Worm (Caenorhabditis elegans) whole organism, L1 larva: ENCODE measurements around the gene dpy-10.

Experiments
- C04F5.9 ChIP-seq: sonication (generic microtip); optimal IDR thresholded peaks from 2 replicates; lab custom pipeline; 2016; ENCODE audit warnings: missing genetic modification characterization, missing compliant biosample characterization
- C16A3.4 ChIP-seq: fragments of 150-350 bp; optimal IDR thresholded peaks from 2 replicates; lab custom pipeline; 2014; ENCODE audit warnings: missing biosample characterization, missing genetic modification characterization
- C34B4.2 ChIP-seq: sonication (generic microtip); optimal IDR thresholded peaks from 2 replicates; lab custom pipeline; 2017; ENCODE audit warnings: mild to moderate bottlenecking, missing genetic modification characterization, missing compliant biosample characterization
- Y116A8C.19 ChIP-seq: sonication (generic microtip); optimal IDR thresholded peaks from 2 replicates; lab custom pipeline; 2016; ENCODE audit warnings: missing compliant biosample characterization, missing genetic modification characterization, borderline replicate concordance
- aha-1 ChIP-seq: fragments of 150-350 bp; optimal IDR thresholded peaks from 2 replicates; lab custom pipeline; 2014; ENCODE audit warnings: missing biosample characterization, missing genetic modification characterization
- aly-2 ChIP-seq: fragments of 150-350 bp; optimal IDR thresholded peaks from 2 replicates; lab custom pipeline; 2014; ENCODE audit warnings: missing biosample characterization, missing genetic modification characterization
- blmp-1 ChIP-seq: fragments of 150-350 bp; optimal IDR thresholded peaks from 2 replicates; lab custom pipeline; 2014; ENCODE audit warnings: missing biosample characterization, missing genetic modification characterization
- ceh-82 ChIP-seq, 3 experiments: fragments of 150-350 bp in 1 of 3; sonication (generic microtip) in 2 of 3; optimal IDR thresholded peaks; 2 replicates each; lab custom pipeline; 2014 to 2017; ENCODE audit warnings: missing biosample characterization in 3 of 3, missing genetic modification characterization in 3 of 3
- dpl-1 ChIP-seq, 3 experiments: fragments of 150-350 bp in 2 of 3; sonication (generic microtip) in 1 of 3; optimal IDR thresholded peaks; 2 replicates each; lab custom pipeline; 2014 to 2017; ENCODE audit warnings: missing biosample characterization in 3 of 3, missing genetic modification characterization in 3 of 3, missing genetic modification reagents in 3 of 3
- dsc-1 ChIP-seq: sonication (generic microtip); optimal IDR thresholded peaks from 2 replicates; lab custom pipeline; 2016; ENCODE audit warnings: mild to moderate bottlenecking, missing genetic modification characterization, missing compliant biosample characterization
- efl-1 ChIP-seq, 4 experiments: fragments of 150-350 bp; optimal IDR thresholded peaks in 3 of 4; peaks in 1 of 4; 1 replicate in 1 of 4; 2 replicates in 3 of 4; lab custom pipeline; 2014; ENCODE audit warnings: missing biosample characterization in 2 of 4, missing genetic modification characterization in 2 of 4, missing genetic modification reagents in 2 of 4
- efl-3 ChIP-seq: fragments of 200-800 bp; sonication (Bioruptor generic); optimal IDR thresholded peaks from 2 replicates; lab custom pipeline; 2018; ENCODE audit warnings: mild to moderate bottlenecking, missing genetic modification characterization, missing compliant biosample characterization
- egl-13 ChIP-seq: sonication (generic microtip); optimal IDR thresholded peaks from 2 replicates; lab custom pipeline; 2016; ENCODE audit warnings: missing genotype, missing genetic modification reagents, missing genetic modification characterization, missing compliant biosample characterization
- elt-2 ChIP-seq: sonication (generic microtip); optimal IDR thresholded peaks from 2 replicates; lab custom pipeline; 2016; ENCODE audit warnings: missing genetic modification characterization, mild to moderate bottlenecking, inconsistent platforms, missing compliant biosample characterization, missing genetic modification reagents
- fkh-10 ChIP-seq: sonication (generic microtip); optimal IDR thresholded peaks from 2 replicates; lab custom pipeline; 2017; ENCODE audit warnings: missing biosample characterization, missing genetic modification reagents, missing genetic modification characterization
- irx-1 ChIP-seq: sonication (generic microtip); optimal IDR thresholded peaks from 2 replicates; lab custom pipeline; 2016; ENCODE audit warnings: missing genetic modification characterization, missing compliant biosample characterization
- isw-1 ChIP-seq: fragments of 200-800 bp; sonication (Bioruptor generic); IDR thresholded peaks from 2 replicates; pipeline ENCODE4 v1.3.6; 2022; ENCODE audit warnings: missing genetic modification characterization, missing compliant biosample characterization
- lin-14 ChIP-seq: fragments of 200-800 bp; sonication (Bioruptor generic); optimal IDR thresholded peaks from 2 replicates; lab custom pipeline; 2018; ENCODE audit warnings: mild to moderate bottlenecking, missing genetic modification characterization, moderate library complexity, missing compliant biosample characterization
- lin-35 ChIP-seq, 2 experiments: fragments of 150-350 bp; optimal IDR thresholded peaks; 2 replicates each; lab custom pipeline; 2014; ENCODE audit warnings: missing biosample characterization in 2 of 2, missing genetic modification characterization in 2 of 2, missing genetic modification reagents in 2 of 2
- lir-3 ChIP-seq: sonication (generic microtip); optimal IDR thresholded peaks from 2 replicates; lab custom pipeline; 2016; ENCODE audit warnings: mild to moderate bottlenecking, missing genetic modification characterization, moderate library complexity, missing compliant biosample characterization; ENCODE audit not compliant: poor library complexity
- lsy-2 ChIP-seq, 2 experiments: fragments of 150-350 bp; optimal IDR thresholded peaks; 2 replicates each; lab custom pipeline; 2014; ENCODE audit warnings: missing biosample characterization in 2 of 2, missing genetic modification characterization in 2 of 2
- mdl-1 ChIP-seq, 2 experiments: fragments of 150-350 bp; optimal IDR thresholded peaks; 2 replicates each; lab custom pipeline; 2014 to 2017; ENCODE audit warnings: missing biosample characterization in 2 of 2, missing genetic modification characterization in 2 of 2, inconsistent platforms in 1 of 2
- mep-1 ChIP-seq: fragments of 150-350 bp; optimal IDR thresholded peaks from 2 replicates; lab custom pipeline; 2014; ENCODE audit warnings: missing biosample characterization, missing genetic modification characterization
- nhr-19 ChIP-seq: fragments of 200-800 bp; sonication (Bioruptor generic); conservative IDR thresholded peaks from 2 replicates; pipeline ENCODE4 v1.3.6; 2022; ENCODE audit warnings: missing genetic modification characterization, missing compliant biosample characterization
- nhr-20 ChIP-seq: sonication (generic microtip); optimal IDR thresholded peaks from 2 replicates; lab custom pipeline; 2016; ENCODE audit warnings: mild to moderate bottlenecking, missing genetic modification characterization, missing compliant biosample characterization
- nhr-47 ChIP-seq: sonication (generic microtip); optimal IDR thresholded peaks from 2 replicates; lab custom pipeline; 2016; ENCODE audit warnings: mild to moderate bottlenecking, missing genetic modification characterization, moderate library complexity, missing compliant biosample characterization
- nhr-71 ChIP-seq: sonication (generic microtip); optimal IDR thresholded peaks from 2 replicates; lab custom pipeline; 2016; ENCODE audit warnings: mild to moderate bottlenecking, missing genetic modification characterization, moderate library complexity, missing compliant biosample characterization
- nhr-77 ChIP-seq: fragments of 150-350 bp; optimal IDR thresholded peaks from 2 replicates; lab custom pipeline; 2014; ENCODE audit warnings: missing biosample characterization, missing genetic modification characterization
- nhr-90 ChIP-seq: sonication (generic microtip); optimal IDR thresholded peaks from 2 replicates; lab custom pipeline; 2016; ENCODE audit warnings: mild to moderate bottlenecking, missing genetic modification characterization, missing compliant biosample characterization; ENCODE audit not compliant: poor library complexity
- pqm-1 ChIP-seq: sonication (generic microtip); optimal IDR thresholded peaks from 3 replicates; lab custom pipeline; 2017; ENCODE audit warnings: missing biosample characterization, missing genetic modification characterization
- rnt-1 ChIP-seq: sonication (generic microtip); optimal IDR thresholded peaks from 2 replicates; lab custom pipeline; 2016; ENCODE audit warnings: mild to moderate bottlenecking, missing genetic modification characterization, moderate library complexity, missing compliant biosample characterization
- skn-1 ChIP-seq: fragments of 150-350 bp; optimal IDR thresholded peaks from 2 replicates; lab custom pipeline; 2014; ENCODE audit warnings: missing biosample characterization, missing genetic modification characterization
- snpc-4 ChIP-seq: fragments of 150-350 bp; optimal IDR thresholded peaks from 2 replicates; lab custom pipeline; 2014; ENCODE audit warnings: missing biosample characterization, missing genetic modification characterization
- snu-23 ChIP-seq: sonication (generic microtip); optimal IDR thresholded peaks from 2 replicates; lab custom pipeline; 2016; ENCODE audit warnings: missing genetic modification characterization, missing compliant biosample characterization
- sox-4 ChIP-seq: sonication (generic microtip); optimal IDR thresholded peaks from 2 replicates; lab custom pipeline; 2016; ENCODE audit warnings: missing genetic modification characterization, missing compliant biosample characterization
- sptf-1 ChIP-seq: fragments of 150-350 bp; optimal IDR thresholded peaks from 2 replicates; lab custom pipeline; 2014; ENCODE audit warnings: missing biosample characterization, missing genetic modification characterization
- swsn-7 ChIP-seq: sonication (generic microtip); optimal IDR thresholded peaks from 2 replicates; lab custom pipeline; 2016; ENCODE audit warnings: missing genetic modification characterization, missing compliant biosample characterization
- tlp-1 ChIP-seq: fragments of 150-350 bp; optimal IDR thresholded peaks from 2 replicates; lab custom pipeline; 2014; ENCODE audit warnings: missing biosample characterization, missing genetic modification characterization
- unc-130 ChIP-seq: fragments of 150-350 bp; optimal IDR thresholded peaks from 2 replicates; lab custom pipeline; 2017; ENCODE audit warnings: missing biosample characterization, missing genetic modification characterization, inconsistent platforms
- unc-62 ChIP-seq: fragments of 150-350 bp; optimal IDR thresholded peaks from 2 replicates; lab custom pipeline; 2014; ENCODE audit warnings: missing biosample characterization, missing genetic modification reagents, missing genetic modification characterization
- unc-86 ChIP-seq: sonication (generic microtip); optimal IDR thresholded peaks from 2 replicates; lab custom pipeline; 2016; ENCODE audit warnings: missing genetic modification characterization, missing compliant biosample characterization
- vab-15 ChIP-seq: sonication (generic microtip); optimal IDR thresholded peaks from 2 replicates; lab custom pipeline; 2017; ENCODE audit warnings: missing genotype, mild to moderate bottlenecking, missing genetic modification characterization, missing compliant biosample characterization
- xbp-1 ChIP-seq: sonication (generic microtip); optimal IDR thresholded peaks from 2 replicates; lab custom pipeline; 2016; ENCODE audit warnings: missing genetic modification characterization, missing compliant biosample characterization
- zip-4 ChIP-seq: fragments of 200-800 bp; sonication (Bioruptor generic); optimal IDR thresholded peaks from 2 replicates; lab custom pipeline; 2018; ENCODE audit warnings: mild to moderate bottlenecking, missing genetic modification characterization, moderate library complexity, missing compliant biosample characterization

The dpy-10 gene

ce11 chrII:6733718-6734117 is 21.7 kb upstream of the dpy-10 start, which contains the start of gene T14B4.9:
Gene T14B4.9 (minus strand): TSS chrII:6733818.
- TF ChIP-seq unc-62, result no peak
- TF ChIP-seq irx-1 (tag; lab: Kevin White, UChicago), result no peak
- no peak for TF ChIP-seq nhr-20 (tag; lab: Kevin White, UChicago)
- no peak for TF ChIP-seq swsn-7 (tag; lab: Kevin White, UChicago)
- no peak for TF ChIP-seq sox-4 (tag; lab: Kevin White, UChicago)
- TF ChIP-seq sptf-1 (tag; lab: Kevin White, UChicago), result no peak
- TF ChIP-seq C16A3.4 (tag; lab: Kevin White, UChicago), result no peak
- TF ChIP-seq, all 84 proteins: peak for 0

ce11 chrII:6729331-6729730 is 17.3 kb upstream of the dpy-10 start, which contains the start of gene T14B4.8:
Gene T14B4.8 (minus strand): TSS chrII:6729390.
- TF ChIP-seq lin-35 (GFP tag; optimal IDR thresholded peaks at IDR 0.05; lab: Kevin White, UChicago) (peak in 1 of 2 experiments; percentile 11), C04F5.9 (no peak), lir-3 (tag; lab: Kevin White, UChicago) (no peak), efl-1 (optimal IDR thresholded peaks at IDR 0.05; lab: Kevin White, UChicago) (peak; percentile 13 to 41), efl-1 (GFP tag; optimal IDR thresholded peaks at IDR 0.05 in 1 of 2; lab: Kevin White, UChicago) (peak in 1 of 2 experiments; percentile 50), elt-2 (tag; lab: Kevin White, UChicago) (no peak), ceh-82 (tag; optimal IDR thresholded peaks at IDR 0.05; lab: Kevin White, UChicago) (peak in 1 of 3 experiments; percentile 32), zip-4 (GFP tag; lab: Kevin White, UChicago) (no peak), lin-14 (peak; percentile 69), isw-1 (GFP tag; lab: Robert Waterston, UW) (peak; percentile 6; the same call in 1 of the 2 replicates), dpl-1 (GFP tag; optimal IDR thresholded peaks at IDR 0.05; lab: Kevin White, UChicago) (no peak), lsy-2 (tag; optimal IDR thresholded peaks at IDR 0.05; lab: Kevin White, UChicago) (peak in 1 of 2 experiments; percentile 27), pqm-1 (no peak), nhr-90 (no peak), skn-1 (tag; lab: Kevin White, UChicago) (no peak), fkh-10 (GFP tag; lab: Kevin White, UChicago) (peak; percentile 33), aly-2 (no peak), nhr-71 (tag; lab: Kevin White, UChicago) (peak; percentile 33), rnt-1 (tag; lab: Kevin White, UChicago) (peak; percentile 17)

- TF ChIP-seq efl-1 (optimal IDR thresholded peaks at IDR 0.05; lab: Kevin White, UChicago) (no peak), efl-1 (GFP tag; optimal IDR thresholded peaks at IDR 0.05 in 1 of 2; lab: Kevin White, UChicago) (no peak), efl-3 (no peak), unc-130 (no peak), lin-14 (peak; percentile 32), unc-86 (tag; lab: Kevin White, UChicago) (no peak), dsc-1 (peak; percentile 52), aha-1 (tag; lab: Kevin White, UChicago) (no peak), blmp-1 (tag; lab: Kevin White, UChicago) (no peak), vab-15 (no peak), C34B4.2 (tag; lab: Kevin White, UChicago) (no peak), egl-13 (tag; lab: Kevin White, UChicago) (no peak)
These were observed 14.8 kb upstream of the dpy-10 start for ce11 chrII:6726814-6727213.

ce11 chrII:6721581-6721980 is 9.6 kb upstream of the dpy-10 start:
- TF ChIP-seq snu-23 (GFP tag; lab: Kevin White, UChicago) (peak; percentile 62), snpc-4 (no peak), nhr-77 (tag; lab: Kevin White, UChicago) (peak; percentile 45), mdl-1 (tag; optimal IDR thresholded peaks at IDR 0.05; lab: Kevin White, UChicago) (no peak), dsc-1 (peak; percentile 55), mep-1 (tag; lab: Kevin White, UChicago) (peak; percentile 1), xbp-1 (tag; lab: Kevin White, UChicago) (peak; percentile 26), efl-1 (optimal IDR thresholded peaks at IDR 0.05; lab: Kevin White, UChicago) (peak in 1 of 2 experiments; percentile 31), efl-1 (GFP tag; optimal IDR thresholded peaks at IDR 0.05 in 1 of 2; lab: Kevin White, UChicago) (peak; percentile 17 to 89), blmp-1 (tag; lab: Kevin White, UChicago) (no peak), unc-62 (no peak), Y116A8C.19 (tag; lab: Kevin White, UChicago) (no peak), nhr-19 (peak; percentile 64), nhr-47 (tag; lab: Kevin White, UChicago) (peak; percentile 52), tlp-1 (tag; lab: Kevin White, UChicago) (no peak), dpl-1 (GFP tag; optimal IDR thresholded peaks at IDR 0.05; lab: Kevin White, UChicago) (peak in 2 of 3 experiments; percentile 1 to 14), lsy-2 (tag; optimal IDR thresholded peaks at IDR 0.05; lab: Kevin White, UChicago) (peak; percentile 18 to 50), nhr-20 (tag; lab: Kevin White, UChicago) (peak; percentile 85), ceh-82 (tag; optimal IDR thresholded peaks at IDR 0.05; lab: Kevin White, UChicago) (peak in 1 of 3 experiments; percentile 12), lir-3 (tag; lab: Kevin White, UChicago) (peak; percentile 25), irx-1 (tag; lab: Kevin White, UChicago) (peak; percentile 32), aly-2 (no peak), swsn-7 (tag; lab: Kevin White, UChicago) (peak; percentile 32), lin-35 (GFP tag; optimal IDR thresholded peaks at IDR 0.05; lab: Kevin White, UChicago) (peak; percentile 13 to 53)
